Worm (Caenorhabditis elegans) whole organism, midembryonic: Measurements from ENCODE around the gene srsx-24.

Experiments used
- T22C8.4 ChIP-seq: fragments of 200-800 bp; sonication (Bioruptor generic); IDR thresholded peaks from 2 replicates; pipeline ENCODE4 v1.3.6; 2022; ENCODE audit warnings: missing genetic modification characterization, missing compliant biosample characterization
- cog-1 ChIP-seq: sonication (generic microtip); optimal IDR thresholded peaks from 2 replicates; lab custom pipeline; 2016; ENCODE audit warnings: missing genetic modification characterization, missing compliant biosample characterization
- flt-1 ChIP-seq: fragments of 200-800 bp; sonication (Bioruptor generic); IDR thresholded peaks from 2 replicates; pipeline ENCODE4 v1.3.6; 2022; ENCODE audit warnings: missing genetic modification characterization, missing compliant biosample characterization
- klf-2 ChIP-seq: fragments of 200-800 bp; sonication (Bioruptor generic); conservative IDR thresholded peaks from 2 replicates; pipeline ENCODE4 v1.3.6; 2022; ENCODE audit warnings: missing genetic modification reagents, missing genetic modification characterization, missing compliant biosample characterization
- med-1 ChIP-seq: sonication (generic microtip); optimal IDR thresholded peaks from 2 replicates; lab custom pipeline; 2017; ENCODE audit warnings: missing genetic modification characterization, mild to moderate bottlenecking, missing compliant biosample characterization, antibody characterized with exemption, missing genetic modification reagents; ENCODE audit not compliant: insufficient read depth
- ref-1 ChIP-seq: fragments of 200-800 bp; sonication (Bioruptor generic); conservative IDR thresholded peaks from 2 replicates; pipeline ENCODE4 v1.3.6; 2022; ENCODE audit warnings: missing genetic modification reagents, missing genetic modification characterization, missing compliant biosample characterization
- tab-1 ChIP-seq: fragments of 200-800 bp; sonication (Bioruptor generic); IDR thresholded peaks from 2 replicates; pipeline ENCODE4 v1.3.6; 2022; ENCODE audit warnings: missing genetic modification characterization, missing compliant biosample characterization
- ztf-23 ChIP-seq: fragments of 200-800 bp; sonication (Bioruptor generic); IDR thresholded peaks from 2 replicates; pipeline ENCODE4 v1.3.6; 2022; ENCODE audit warnings: missing genetic modification reagents, missing genetic modification characterization, missing compliant biosample characterization
- ztf-29 ChIP-seq: fragments of 200-800 bp; sonication (Bioruptor generic); IDR thresholded peaks from 2 replicates; pipeline ENCODE4 v1.3.6; 2022; ENCODE audit warnings: missing genetic modification reagents, missing genetic modification characterization, missing compliant biosample characterization

Gene srsx-24

ce11 chrV:7379384-7379783 is at the start of gene srsx-24:
srsx-24 (minus strand) TSS chrV:7379484.
- TF ChIP-seq flt-1 (GFP tag; lab: Robert Waterston, UW) (no peak), tab-1 (GFP tag; lab: Robert Waterston, UW) (no peak), T22C8.4 (GFP tag; lab: Robert Waterston, UW) (no peak), med-1 (GFP tag; lab: Kevin White, UChicago) (no peak), cog-1 (tag; lab: Kevin White, UChicago) (no peak), ztf-23 (GFP tag; lab: Robert Waterston, UW) (no peak), ref-1 (GFP tag; lab: Robert Waterston, UW) (no peak), ztf-29 (GFP tag; lab: Robert Waterston, UW) (no peak), klf-2 (GFP tag; lab: Robert Waterston, UW) (no peak)

ce11 chrV:7428880-7429279 is 49.6 kb upstream of the srsx-24 start, which contains the start of gene srw-69:
srw-69 (minus strand) TSS chrV:7428980.
- TF ChIP-seq ztf-23 (GFP tag; lab: Robert Waterston, UW) (no peak), flt-1 (GFP tag; lab: Robert Waterston, UW) (no peak), ref-1 (GFP tag; lab: Robert Waterston, UW) (no peak), med-1 (GFP tag; lab: Kevin White, UChicago) (no peak), klf-2 (GFP tag; lab: Robert Waterston, UW) (no peak), T22C8.4 (GFP tag; lab: Robert Waterston, UW) (no peak), tab-1 (GFP tag; lab: Robert Waterston, UW) (no peak), ztf-29 (GFP tag; lab: Robert Waterston, UW) (no peak), cog-1 (tag; lab: Kevin White, UChicago) (no peak)

- no peak for TF ChIP-seq ztf-29 (GFP tag; lab: Robert Waterston, UW)
- TF ChIP-seq ztf-23 (GFP tag; lab: Robert Waterston, UW): no peak
- TF ChIP-seq T22C8.4 (GFP tag; lab: Robert Waterston, UW): no peak
- TF ChIP-seq cog-1 (tag; lab: Kevin White, UChicago): no peak
- TF ChIP-seq ref-1 (GFP tag; lab: Robert Waterston, UW): no peak
Measured at ce11 chrV:7426594-7426993, 47.3 kb upstream of the srsx-24 start, which contains the start of gene srw-68. srw-68 (minus strand) TSS chrV:7426694.

DNA sequence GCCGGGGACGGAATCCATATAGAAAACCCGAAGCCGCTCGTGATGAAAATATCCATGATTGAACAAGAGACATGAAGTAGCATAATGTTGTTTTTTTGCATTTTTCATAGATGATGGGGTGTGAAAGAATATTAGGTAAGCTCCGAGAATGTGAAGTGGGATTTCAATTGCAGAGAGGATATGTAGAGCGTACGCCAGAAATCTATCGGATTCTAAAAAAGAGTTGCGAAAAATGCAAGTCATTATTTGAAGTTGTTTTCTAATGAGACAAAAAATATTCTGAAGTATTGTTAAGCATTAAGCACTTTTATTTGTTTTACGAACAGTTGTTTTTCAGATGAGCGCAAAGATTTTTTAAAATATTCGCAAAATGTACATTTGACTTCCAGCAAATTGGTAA is 45.1 kb upstream of the srsx-24 start, which contains the start of gene F18E3.10:
TSS of gene F18E3.10 (minus strand) at position 101 of the 400 bp plus-strand sequence.
- TF ChIP-seq ztf-29 (GFP tag; lab: Robert Waterston, UW) (no peak), cog-1 (tag; lab: Kevin White, UChicago) (no peak), T22C8.4 (GFP tag; lab: Robert Waterston, UW) (no peak), klf-2 (GFP tag; lab: Robert Waterston, UW) (no peak), ref-1 (GFP tag; lab: Robert Waterston, UW) (no peak)

DNA sequence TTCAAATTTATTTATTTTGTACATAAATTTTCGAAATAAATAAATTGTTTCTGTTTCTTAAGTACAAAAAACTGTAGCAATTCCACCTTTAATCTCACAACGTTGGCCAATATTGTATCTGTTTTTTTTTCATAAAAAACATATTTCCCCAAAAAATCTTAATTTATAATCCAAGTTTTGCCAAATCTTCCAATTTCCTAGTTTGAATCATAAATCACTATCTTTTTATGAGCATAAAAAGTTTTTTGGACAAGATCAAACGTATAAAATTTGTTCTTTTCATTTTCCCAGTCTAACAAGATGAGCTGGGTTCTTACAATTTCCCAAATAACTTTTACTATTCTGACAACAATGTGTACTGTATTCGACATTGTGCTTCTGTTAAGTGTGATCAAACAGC is 40.9 kb upstream of the srsx-24 start, which contains the start of gene srxa-4:
TSS of gene srxa-4 (plus strand) at position 301 of the 400 bp plus-strand sequence.
- no peak for TF ChIP-seq cog-1 (tag; lab: Kevin White, UChicago)
- no peak for TF ChIP-seq ztf-23 (GFP tag; lab: Robert Waterston, UW)
- no peak for TF ChIP-seq med-1 (GFP tag; lab: Kevin White, UChicago)
- TF ChIP-seq ztf-29 (GFP tag; lab: Robert Waterston, UW): no peak
- no peak for TF ChIP-seq flt-1 (GFP tag; lab: Robert Waterston, UW)
- no peak for TF ChIP-seq klf-2 (GFP tag; lab: Robert Waterston, UW)
- no peak for TF ChIP-seq T22C8.4 (GFP tag; lab: Robert Waterston, UW)
- no peak for TF ChIP-seq ref-1 (GFP tag; lab: Robert Waterston, UW)
- no peak for TF ChIP-seq tab-1 (GFP tag; lab: Robert Waterston, UW)

- TF ChIP-seq cog-1 (tag; lab: Kevin White, UChicago) (no peak), ztf-29 (GFP tag; lab: Robert Waterston, UW) (no peak), tab-1 (GFP tag; lab: Robert Waterston, UW) (no peak), klf-2 (GFP tag; lab: Robert Waterston, UW) (no peak), flt-1 (GFP tag; lab: Robert Waterston, UW) (no peak), T22C8.4 (GFP tag; lab: Robert Waterston, UW) (no peak), ref-1 (GFP tag; lab: Robert Waterston, UW) (no peak), ztf-23 (GFP tag; lab: Robert Waterston, UW) (no peak), med-1 (GFP tag; lab: Kevin White, UChicago) (no peak)
Measured at ce11 chrV:7417018-7417716, 37.9 kb upstream of the srsx-24 start, which contains the start of gene srw-67. srw-67 (plus strand) TSS chrV:7417660.

DNA sequence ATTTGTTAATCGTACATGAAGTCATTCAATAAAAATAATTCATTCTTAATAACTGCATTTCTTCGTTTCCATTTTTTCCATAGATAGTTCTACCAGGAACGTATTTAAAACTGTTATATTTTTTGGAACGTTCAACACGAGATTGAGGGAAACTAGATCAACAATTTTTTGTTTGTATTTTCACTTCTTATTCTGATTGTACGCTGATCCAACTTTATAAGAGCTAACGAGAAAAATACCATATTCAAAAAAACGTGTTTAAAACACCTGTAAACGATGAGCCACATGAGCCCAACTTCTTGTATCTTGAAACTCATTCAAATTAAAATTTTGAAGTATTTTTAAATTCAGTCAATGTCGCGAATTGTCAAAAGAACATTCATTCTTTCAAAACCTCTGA is 37.3 kb upstream of the srsx-24 start:
- TF ChIP-seq ztf-23 (GFP tag; lab: Robert Waterston, UW): no peak
- TF ChIP-seq ztf-29 (GFP tag; lab: Robert Waterston, UW): no peak

DNA sequence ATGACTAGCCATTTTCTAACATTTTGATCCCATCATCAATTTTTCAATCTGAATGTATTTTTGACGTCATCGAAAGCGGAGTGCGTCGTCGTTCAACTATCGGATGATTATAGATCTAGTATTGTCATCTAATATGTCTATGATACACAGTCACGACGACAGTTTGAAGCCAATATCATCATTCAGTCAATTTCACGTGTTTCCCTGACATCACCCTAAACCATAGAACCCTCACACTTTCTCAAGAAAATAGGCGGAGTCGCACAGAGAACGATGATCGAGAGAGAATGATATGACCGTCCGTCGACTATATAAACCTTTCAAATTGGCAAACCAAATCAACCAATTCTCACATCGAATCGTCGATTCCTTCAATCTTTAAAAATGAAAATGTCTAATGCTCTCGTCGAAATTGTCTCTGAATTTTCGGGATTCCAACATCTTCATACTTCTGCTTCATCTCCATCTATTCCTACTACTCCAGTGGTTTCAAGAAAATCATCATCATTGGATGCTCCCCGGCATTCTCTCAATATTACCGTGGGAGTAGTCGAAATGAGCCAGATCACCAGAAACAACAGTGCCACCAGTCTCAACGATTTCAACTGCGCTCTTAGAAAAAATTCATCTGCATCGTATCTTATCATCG is 36.6 kb upstream of the srsx-24 start, which contains the start of gene F18E3.13:
TSS of gene F18E3.13 (plus strand) at position 385 of the 649 bp plus-strand sequence.
- TF ChIP-seq med-1 (GFP tag; lab: Kevin White, UChicago) (no peak), flt-1 (GFP tag; lab: Robert Waterston, UW) (no peak), klf-2 (GFP tag; lab: Robert Waterston, UW) (no peak), T22C8.4 (GFP tag; lab: Robert Waterston, UW) (no peak), cog-1 (tag; lab: Kevin White, UChicago) (no peak), ztf-23 (GFP tag; lab: Robert Waterston, UW) (no peak), ztf-29 (GFP tag; lab: Robert Waterston, UW) (no peak), tab-1 (GFP tag; lab: Robert Waterston, UW) (no peak), ref-1 (GFP tag; lab: Robert Waterston, UW) (no peak)
